Fruit fly (Drosophila melanogaster) whole organism, prepupa: ENCODE results near the gene Sar1.

Experiments
- CG11902 ChIP-seq: fragments of 200-800 bp; sonication (Bioruptor generic); optimal IDR thresholded peaks from 3 replicates; lab custom pipeline; 2016; ENCODE audit warnings: missing biosample characterization, missing genetic modification characterization
- CG32006 ChIP-seq: fragments of 200-800 bp; sonication (Bioruptor generic); optimal IDR thresholded peaks from 3 replicates; lab custom pipeline; 2017; ENCODE audit warnings: missing biosample characterization, mild to moderate bottlenecking, missing genetic modification characterization
- CG6854 ChIP-seq: fragments of 200-800 bp; sonication (Bioruptor generic); optimal IDR thresholded peaks from 2 replicates; lab custom pipeline; 2017; ENCODE audit warnings: missing biosample characterization, mild to moderate bottlenecking, missing genetic modification characterization
- CG8119 ChIP-seq: fragments of 200-800 bp; sonication (Bioruptor generic); IDR thresholded peaks from 3 replicates; pipeline ENCODE4 v1.3.6; 2022; ENCODE audit warnings: missing biosample characterization, missing genetic modification characterization
- CG9139 ChIP-seq: fragments of 200-800 bp; sonication (Bioruptor generic); optimal IDR thresholded peaks from 3 replicates; lab custom pipeline; 2017; ENCODE audit warnings: missing biosample characterization, mild to moderate bottlenecking, missing genetic modification characterization
- Eip75B ChIP-seq: fragments of 200-800 bp; sonication (Bioruptor generic); optimal IDR thresholded peaks from 3 replicates; lab custom pipeline; 2016; ENCODE audit warnings: missing biosample characterization, missing genetic modification characterization
- Hr38 ChIP-seq: sonication (Bioruptor generic); optimal IDR thresholded peaks from 2 replicates; lab custom pipeline; 2016; ENCODE audit warnings: missing biosample characterization, missing genetic modification characterization
- Smox ChIP-seq: fragments of 200-800 bp; sonication (Bioruptor generic); optimal IDR thresholded peaks from 3 replicates; lab custom pipeline; 2016; ENCODE audit warnings: missing biosample characterization, missing genetic modification characterization
- Sox102F ChIP-seq: fragments of 200-800 bp; sonication (Bioruptor generic); optimal IDR thresholded peaks from 2 replicates; lab custom pipeline; 2016; ENCODE audit warnings: missing biosample characterization, mild to moderate bottlenecking, missing genetic modification characterization
- achi ChIP-seq: fragments of 200-800 bp; sonication (Bioruptor generic); optimal IDR thresholded peaks from 3 replicates; lab custom pipeline; 2016; ENCODE audit warnings: missing biosample characterization, missing genetic modification characterization
- cyc ChIP-seq: fragments of 200-800 bp; sonication (Bioruptor generic); optimal IDR thresholded peaks from 3 replicates; lab custom pipeline; 2016; ENCODE audit warnings: missing biosample characterization, missing genetic modification characterization
- dsx ChIP-seq: fragments of 200-800 bp; optimal IDR thresholded peaks from 3 replicates; lab custom pipeline; 2019; ENCODE audit warnings: missing biosample characterization, mild to moderate bottlenecking, missing genetic modification characterization, moderate library complexity; ENCODE audit not compliant: poor library complexity, severe bottlenecking
- eg ChIP-seq: fragments of 200-800 bp; sonication (Bioruptor generic); IDR thresholded peaks from 3 replicates; pipeline ENCODE4 v1.3.6; 2022; ENCODE audit warnings: missing biosample characterization, missing genetic modification characterization
- spab ChIP-seq: fragments of 200-800 bp; sonication (Bioruptor generic); optimal IDR thresholded peaks from 2 replicates; lab custom pipeline; 2017; ENCODE audit warnings: missing biosample characterization, mild to moderate bottlenecking, missing genetic modification characterization, missing genetic modification reagents

DNA sequence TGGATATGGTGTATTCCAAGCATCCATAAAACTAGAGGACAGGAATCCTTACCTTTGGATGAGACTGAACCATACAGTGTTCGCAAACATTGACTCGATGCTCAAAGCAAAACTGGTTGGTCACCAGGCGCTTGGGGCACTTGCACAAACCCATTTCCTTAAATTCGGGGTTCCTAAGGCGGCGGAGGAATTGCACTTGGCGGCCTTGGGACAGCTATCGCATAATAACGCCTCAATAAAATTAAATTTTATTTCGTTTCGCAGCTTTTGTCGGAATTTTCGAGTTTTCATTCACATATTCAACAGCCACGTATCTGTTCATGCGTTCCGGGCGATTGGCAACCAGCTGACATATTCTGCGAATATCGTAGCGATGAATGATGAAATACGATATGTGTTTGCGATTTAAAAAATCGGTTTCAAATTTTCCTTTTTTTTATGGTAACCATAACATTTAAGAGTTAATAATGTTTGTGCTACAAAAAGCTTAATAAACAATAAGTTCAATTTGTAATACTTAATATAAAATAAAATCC, 9.2 kb downstream of the Sar1 start, which contains the start of gene CG5382:
- TF ChIP-seq CG6854 (GFP tag; lab: Kevin White, UChicago) (no peak), Smox (GFP tag; lab: Kevin White, UChicago) (no peak), dsx (GFP tag; lab: Kevin White, UChicago) (no peak), Eip75B (GFP tag; lab: Kevin White, UChicago) (no peak), CG9139 (GFP tag; lab: Kevin White, UChicago) (no peak), eg (GFP tag; lab: Robert Waterston, UW) (no peak), CG8119 (GFP tag; lab: Robert Waterston, UW) (no peak), spab (GFP tag; lab: Kevin White, UChicago) (no peak), Hr38 (GFP tag; lab: Kevin White, UChicago) (no peak), achi (GFP tag; lab: Kevin White, UChicago) (no peak), cyc (GFP tag; lab: Kevin White, UChicago) (no peak), CG11902 (no peak), Sox102F (GFP tag; lab: Kevin White, UChicago) (no peak), CG32006 (GFP tag; lab: Kevin White, UChicago) (no peak)
